Fruit fly (Drosophila melanogaster) whole organism, pupa: ENCODE measurements around the gene Irk3.

ENCODE experiments used
- CG10348 ChIP-seq: fragments of 200-800 bp; sonication (Bioruptor generic); IDR thresholded peaks from 2 replicates; pipeline ENCODE4 v1.3.6; 2022; ENCODE audit warnings: missing biosample characterization, missing genetic modification characterization
- CG12605 ChIP-seq: fragments of 200-800 bp; sonication (Bioruptor generic); IDR thresholded peaks from 2 replicates; pipeline ENCODE4 v1.3.6; 2022; ENCODE audit warnings: missing biosample characterization, missing genetic modification characterization
- CG13204 ChIP-seq: fragments of 200-800 bp; sonication (Bioruptor generic); optimal IDR thresholded peaks from 2 replicates; lab custom pipeline; 2018; ENCODE audit warnings: missing biosample characterization, mild to moderate bottlenecking, missing genetic modification characterization, moderate library complexity
- CG14655 ChIP-seq: fragments of 200-800 bp; sonication (Bioruptor generic); optimal IDR thresholded peaks from 3 replicates; lab custom pipeline; 2017; ENCODE audit warnings: mild to moderate bottlenecking, missing biosample characterization, missing genetic modification reagents, missing genetic modification characterization
- CG15710 ChIP-seq: fragments of 200-800 bp; sonication (Bioruptor generic); optimal IDR thresholded peaks from 2 replicates; lab custom pipeline; 2018; ENCODE audit warnings: missing biosample characterization, mild to moderate bottlenecking, missing genetic modification characterization, moderate library complexity
- CG17806 ChIP-seq: fragments of 200-800 bp; sonication (Bioruptor generic); optimal IDR thresholded peaks from 2 replicates; lab custom pipeline; 2018; ENCODE audit warnings: missing biosample characterization, mild to moderate bottlenecking, missing genetic modification characterization, moderate library complexity
- CG32121 ChIP-seq: fragments of 200-800 bp; sonication (Bioruptor generic); IDR thresholded peaks from 2 replicates; pipeline ENCODE4 v1.3.6; 2022; ENCODE audit warnings: missing biosample characterization, missing genetic modification characterization
- CG34367 ChIP-seq: fragments of 200-800 bp; sonication (Bioruptor generic); optimal IDR thresholded peaks from 2 replicates; lab custom pipeline; 2018; ENCODE audit warnings: missing biosample characterization, mild to moderate bottlenecking, missing genetic modification characterization
- CG4496 ChIP-seq: fragments of 200-800 bp; sonication (Bioruptor generic); IDR thresholded peaks from 3 replicates; pipeline ENCODE4 v1.3.6; 2022; ENCODE audit warnings: missing biosample characterization, missing genetic modification characterization
- CG8159 ChIP-seq: fragments of 200-800 bp; sonication (Bioruptor generic); optimal IDR thresholded peaks from 3 replicates; lab custom pipeline; 2018; ENCODE audit warnings: missing biosample characterization, mild to moderate bottlenecking, missing genetic modification characterization, moderate library complexity
- CG8301 ChIP-seq: fragments of 200-800 bp; sonication (Bioruptor generic); optimal IDR thresholded peaks from 2 replicates; lab custom pipeline; 2018; ENCODE audit warnings: missing biosample characterization, mild to moderate bottlenecking, missing genetic modification characterization
- CG9948 ChIP-seq: fragments of 200-800 bp; sonication (Bioruptor generic); optimal IDR thresholded peaks from 2 replicates; lab custom pipeline; 2018; ENCODE audit warnings: missing biosample characterization, mild to moderate bottlenecking, missing genetic modification characterization, moderate library complexity
- D1 ChIP-seq: fragments of 200-800 bp; sonication (Bioruptor generic); optimal IDR thresholded peaks from 2 replicates; lab custom pipeline; 2018; ENCODE audit warnings: missing biosample characterization, mild to moderate bottlenecking, missing genetic modification characterization, moderate library complexity
- EcR ChIP-seq: fragments of 200-800 bp; sonication (Bioruptor generic); optimal IDR thresholded peaks from 3 replicates; lab custom pipeline; 2019; ENCODE audit warnings: missing biosample characterization, missing genetic modification characterization, mild to moderate bottlenecking, moderate library complexity, missing genetic modification reagents
- Ets98B ChIP-seq: fragments of 200-800 bp; sonication (Bioruptor generic); IDR thresholded peaks from 2 replicates; pipeline ENCODE4 v1.3.6; 2022; ENCODE audit warnings: missing biosample characterization, missing genetic modification characterization
- Pif1A ChIP-seq: fragments of 200-800 bp; sonication (Bioruptor generic); optimal IDR thresholded peaks from 3 replicates; lab custom pipeline; 2016; ENCODE audit warnings: missing biosample characterization, missing genetic modification characterization
- Pif1B ChIP-seq: fragments of 200-800 bp; sonication (Bioruptor generic); optimal IDR thresholded peaks from 3 replicates; lab custom pipeline; 2016; ENCODE audit warnings: missing biosample characterization, missing genetic modification characterization
- Snoo ChIP-seq: fragments of 200-800 bp; sonication (Bioruptor generic); optimal IDR thresholded peaks from 3 replicates; lab custom pipeline; 2017; ENCODE audit warnings: missing biosample characterization, mild to moderate bottlenecking, missing genetic modification characterization, inconsistent platforms
- fd96Ca ChIP-seq: fragments of 200-800 bp; sonication (Bioruptor generic); IDR thresholded peaks from 3 replicates; pipeline ENCODE4 v1.3.6; 2022; ENCODE audit warnings: missing biosample characterization, missing genetic modification characterization
- gl ChIP-seq: fragments of 200-800 bp; sonication (Bioruptor generic); optimal IDR thresholded peaks from 2 replicates; lab custom pipeline; 2018; ENCODE audit warnings: missing biosample characterization, mild to moderate bottlenecking, missing genetic modification characterization
- rn ChIP-seq: fragments of 200-800 bp; sonication (Bioruptor generic); IDR thresholded peaks from 2 replicates; pipeline ENCODE4 v1.3.6; 2022; ENCODE audit warnings: missing biosample characterization, missing genetic modification characterization

Gene Irk3

dm6 chr2L:18745454-18745853, 31.9 kb upstream of the Irk3 start:
- TF ChIP-seq Ets98B (GFP tag; lab: Robert Waterston, UW) (no peak), fd96Ca (GFP tag; lab: Robert Waterston, UW) (0 out of 3 replicates have a peak, but pooled peaks have one; percentile 43), CG4496 (GFP tag; lab: Robert Waterston, UW) (peak; percentile 77)

DNA sequence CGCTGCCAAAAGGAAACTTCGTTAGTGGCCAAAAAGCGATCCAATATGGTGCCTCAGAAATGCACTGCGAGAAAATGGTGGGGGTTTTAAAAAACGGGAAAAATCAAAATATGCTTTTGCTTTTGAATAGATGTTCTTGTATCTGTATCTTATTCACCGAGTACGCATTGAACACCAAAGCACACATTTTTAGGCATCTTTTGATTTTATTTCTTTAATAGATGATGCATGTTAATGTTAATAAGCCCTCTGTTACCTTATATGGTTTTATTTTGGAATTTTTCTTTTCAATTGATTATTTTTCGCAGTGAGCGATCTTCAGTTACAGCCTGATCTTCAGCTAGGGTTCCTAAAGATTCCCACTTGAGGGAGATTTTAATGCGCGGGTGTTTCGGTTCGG, 30.3 kb upstream of the Irk3 start:
- TF ChIP-seq CG34367 (tag; lab: Kevin White, UChicago), result no peak
- peak; percentile 60; the same call in 1 of the 2 replicates for TF ChIP-seq CG10348
- peak; percentile 15 for TF ChIP-seq CG17806 (tag; lab: Kevin White, UChicago)
- TF ChIP-seq CG8159 (tag; lab: Kevin White, UChicago), result peak; percentile 18
- peak; percentile 75; the same call in 1 of the 2 replicates for TF ChIP-seq CG32121 (GFP tag; lab: Robert Waterston, UW)
- no peak for TF ChIP-seq CG15710 (tag; lab: Kevin White, UChicago)
- TF ChIP-seq EcR, result no peak
- no peak for TF ChIP-seq rn (GFP tag; lab: Robert Waterston, UW)
- peak; percentile 70 for TF ChIP-seq CG8301 (tag; lab: Kevin White, UChicago)
- peak; percentile 31 for TF ChIP-seq CG9948 (tag; lab: Kevin White, UChicago)
- TF ChIP-seq CG14655 (GFP tag; lab: Kevin White, UChicago), result peak; percentile 80
- TF ChIP-seq gl (tag; lab: Kevin White, UChicago), result no peak
- TF ChIP-seq Snoo (tag; lab: Kevin White, UChicago), result no peak
- no peak for TF ChIP-seq D1 (tag; lab: Kevin White, UChicago)
- TF ChIP-seq CG4496 (GFP tag; lab: Robert Waterston, UW), result peak; percentile 63
- peak; percentile 32 for TF ChIP-seq Pif1A
- TF ChIP-seq Ets98B (GFP tag; lab: Robert Waterston, UW), result peak; percentile 56
- TF ChIP-seq CG13204 (GFP tag; lab: Kevin White, UChicago), result no peak
- 0 out of 2 replicates have a peak, but pooled peaks have one; percentile 22 for TF ChIP-seq CG12605 (GFP tag; lab: Robert Waterston, UW)
- TF ChIP-seq fd96Ca (GFP tag; lab: Robert Waterston, UW), result peak; percentile 70; the same call in 2 of the 3 replicates
- TF ChIP-seq Pif1B (GFP tag; lab: Kevin White, UChicago), result peak; percentile 37

DNA sequence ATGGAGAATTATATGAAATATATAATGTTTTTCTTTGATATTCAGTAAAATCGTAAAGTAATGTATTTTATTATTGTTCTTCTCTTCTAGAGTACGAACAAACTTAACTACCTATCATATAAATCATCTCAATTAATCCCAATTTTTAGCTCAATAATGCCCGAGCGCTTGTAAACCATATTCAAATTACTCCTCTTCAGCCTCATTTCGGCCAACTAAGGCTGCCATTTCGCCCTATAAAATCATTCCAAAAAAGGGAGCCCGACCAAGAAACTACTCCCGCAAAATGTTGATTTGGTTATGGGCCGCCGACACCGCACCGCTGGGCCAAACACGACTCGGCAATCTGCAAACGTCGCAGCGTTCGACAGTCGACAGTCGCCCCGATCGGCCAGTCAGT, 29.2 kb upstream of the Irk3 start:
- TF ChIP-seq CG32121 (GFP tag; lab: Robert Waterston, UW), result peak; percentile 24; the same call in 1 of the 2 replicates
- no peak for TF ChIP-seq CG8159 (tag; lab: Kevin White, UChicago)
- TF ChIP-seq gl (tag; lab: Kevin White, UChicago), result no peak
- no peak for TF ChIP-seq CG10348
- TF ChIP-seq CG12605 (GFP tag; lab: Robert Waterston, UW), result no peak
- TF ChIP-seq rn (GFP tag; lab: Robert Waterston, UW), result no peak
- TF ChIP-seq Pif1B (GFP tag; lab: Kevin White, UChicago), result no peak
- no peak for TF ChIP-seq fd96Ca (GFP tag; lab: Robert Waterston, UW)
- no peak for TF ChIP-seq CG4496 (GFP tag; lab: Robert Waterston, UW)
- no peak for TF ChIP-seq CG9948 (tag; lab: Kevin White, UChicago)
- peak; percentile 54 for TF ChIP-seq CG14655 (GFP tag; lab: Kevin White, UChicago)
- no peak for TF ChIP-seq CG34367 (tag; lab: Kevin White, UChicago)
- TF ChIP-seq CG8301 (tag; lab: Kevin White, UChicago), result no peak
- no peak for TF ChIP-seq Pif1A
- TF ChIP-seq CG17806 (tag; lab: Kevin White, UChicago), result no peak
- TF ChIP-seq EcR, result no peak
- TF ChIP-seq, all 21 proteins: peak for 2

- no peak for TF ChIP-seq fd96Ca (GFP tag; lab: Robert Waterston, UW)
- no peak for TF ChIP-seq CG12605 (GFP tag; lab: Robert Waterston, UW)
- TF ChIP-seq D1 (tag; lab: Kevin White, UChicago), result no peak
- TF ChIP-seq CG14655 (GFP tag; lab: Kevin White, UChicago), result no peak
- TF ChIP-seq Pif1A, result no peak
Observed at dm6 chr2L:18740010-18740409, 26.5 kb upstream of the Irk3 start, which contains the start of the genes CG42752 and CG15167. Gene CG42752, minus strand, starts transcription at chr2L:18740110. Gene CG15167, plus strand, starts transcription at chr2L:18740358.

dm6 chr2L:18737239-18737638, 23.7 kb upstream of the Irk3 start:
- TF ChIP-seq CG32121 (GFP tag; lab: Robert Waterston, UW) (0 out of 2 replicates have a peak, but pooled peaks have one; percentile 38), Pif1B (GFP tag; lab: Kevin White, UChicago) (no peak)

DNA sequence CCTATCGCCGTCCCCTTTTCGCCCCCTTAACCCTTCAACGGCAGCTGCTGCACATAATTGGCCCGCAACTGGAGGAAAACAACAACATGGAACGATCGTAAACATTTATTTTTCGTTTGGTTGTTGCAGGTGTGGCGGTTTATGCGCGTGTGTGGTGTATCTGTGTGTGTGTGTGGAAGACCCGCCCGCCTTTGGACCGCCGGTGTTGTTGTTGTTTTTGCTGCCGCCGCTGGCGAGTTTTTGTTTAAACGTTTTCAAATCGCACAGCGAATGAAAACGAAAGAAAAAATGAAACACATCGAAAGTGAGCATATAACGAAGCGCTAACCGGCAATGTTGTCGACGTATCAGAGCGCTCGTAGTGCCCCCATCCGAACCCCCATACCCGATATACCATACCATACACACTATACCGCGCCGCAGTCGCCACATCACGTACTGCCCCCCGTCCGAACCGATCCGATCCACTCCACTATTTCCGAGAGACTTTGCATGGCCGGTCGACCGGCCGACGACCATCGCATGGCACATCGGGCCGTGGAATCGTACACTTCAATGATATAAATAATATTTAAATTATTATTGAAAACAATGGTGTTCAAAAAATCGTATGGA, 22.1 kb upstream of the Irk3 start:
- 0 out of 2 replicates have a peak, but pooled peaks have one; percentile 35 for TF ChIP-seq CG10348
- 0 out of 3 replicates have a peak, but pooled peaks have one; percentile 32 for TF ChIP-seq CG4496 (GFP tag; lab: Robert Waterston, UW)
- TF ChIP-seq EcR, result no peak
- peak; percentile 45 for TF ChIP-seq CG13204 (GFP tag; lab: Kevin White, UChicago)
- TF ChIP-seq CG32121 (GFP tag; lab: Robert Waterston, UW), result peak; percentile 7; the same call in 1 of the 2 replicates
- TF ChIP-seq Pif1B (GFP tag; lab: Kevin White, UChicago), result no peak
- no peak for TF ChIP-seq gl (tag; lab: Kevin White, UChicago)
- TF ChIP-seq fd96Ca (GFP tag; lab: Robert Waterston, UW), result 0 out of 3 replicates have a peak, but pooled peaks have one; percentile 33
- peak; percentile 10; the same call in 1 of the 2 replicates for TF ChIP-seq CG12605 (GFP tag; lab: Robert Waterston, UW)
- no peak for TF ChIP-seq CG17806 (tag; lab: Kevin White, UChicago)
